Fruit fly (Drosophila melanogaster) whole organism: Measurements from ENCODE around the gene CG10958.

Source experiments
- CG8478 ChIP-seq: fragments of >200 bp; optimal IDR thresholded peaks from 2 replicates; lab custom pipeline; 2018; ENCODE audit warnings: inconsistent platforms
- Dll ChIP-seq: fragments of >200 bp; optimal IDR thresholded peaks from 2 replicates; lab custom pipeline; 2017
- EcR ChIP-seq, 2 experiments: fragments of >200 bp; optimal IDR thresholded peaks; 2 replicates each; lab custom pipeline; 2017; ENCODE audit warnings: missing biosample characterization in 2 of 2, missing genetic modification characterization in 2 of 2, missing genetic modification reagents in 2 of 2
- pan ChIP-seq: fragments of >200 bp; optimal IDR thresholded peaks from 2 replicates; lab custom pipeline; 2017
- psq ChIP-seq: fragments of >200 bp; optimal IDR thresholded peaks from 2 replicates; lab custom pipeline; 2017
- usp ChIP-seq: fragments of >200 bp; optimal IDR thresholded peaks from 2 replicates; lab custom pipeline; 2017; ENCODE audit warnings: missing biosample characterization, missing genetic modification characterization, mixed read lengths

CG10958 gene

DNA sequence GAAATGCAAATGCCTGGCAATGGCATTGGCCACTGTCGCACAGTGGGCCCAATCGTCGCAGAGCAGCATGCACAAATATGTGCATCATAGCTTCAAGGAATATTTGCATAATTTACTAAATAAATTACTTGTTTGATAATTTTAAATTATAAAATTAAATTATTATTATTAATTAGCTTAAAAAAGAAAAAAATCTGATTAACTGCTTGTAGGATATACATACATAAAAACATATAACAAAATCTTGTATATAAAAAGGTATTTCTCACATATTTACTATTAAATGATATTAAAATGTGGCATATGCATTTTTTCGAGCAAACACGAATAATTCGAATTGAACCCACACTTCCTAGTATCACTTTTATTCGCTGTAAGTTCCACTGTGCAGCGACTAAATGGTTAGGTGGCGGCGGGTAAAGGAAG lies 6.8 kb upstream of the CG10958 start:
- no peak for TF ChIP-seq psq (lab: Kevin White, UChicago)
- no peak for TF ChIP-seq usp (GFP tag; lab: Kevin White, UChicago)
- no peak for TF ChIP-seq Dll
- no peak for TF ChIP-seq EcR (GFP tag; optimal IDR thresholded peaks at IDR 0.05; lab: Kevin White, UChicago)
- no peak for TF ChIP-seq pan
- no peak for TF ChIP-seq CG8478 (lab: Kevin White, UChicago)

DNA sequence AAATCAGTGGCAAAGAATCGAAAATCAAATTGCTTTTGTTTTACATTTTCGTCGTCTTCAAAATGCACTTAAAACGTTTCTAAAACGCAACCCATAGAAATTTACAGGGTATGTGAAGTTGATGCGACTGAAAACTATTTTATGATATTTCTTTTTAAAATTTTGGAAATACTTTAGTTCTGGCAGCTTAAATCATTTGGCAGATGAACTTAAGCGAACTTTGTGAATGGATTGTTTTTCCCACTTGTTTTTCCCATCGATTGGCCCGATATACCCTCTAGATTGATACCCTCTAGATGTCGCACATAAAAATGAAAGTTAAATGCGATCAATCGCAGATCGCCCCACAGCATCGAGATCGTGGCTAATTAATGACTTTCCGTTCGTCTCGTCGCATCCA lies 5.9 kb upstream of the CG10958 start:
- TF ChIP-seq psq (lab: Kevin White, UChicago) (no peak), usp (GFP tag; lab: Kevin White, UChicago) (no peak), Dll (no peak), CG8478 (lab: Kevin White, UChicago) (no peak), EcR (GFP tag; optimal IDR thresholded peaks at IDR 0.05; lab: Kevin White, UChicago) (no peak), pan (no peak)

DNA sequence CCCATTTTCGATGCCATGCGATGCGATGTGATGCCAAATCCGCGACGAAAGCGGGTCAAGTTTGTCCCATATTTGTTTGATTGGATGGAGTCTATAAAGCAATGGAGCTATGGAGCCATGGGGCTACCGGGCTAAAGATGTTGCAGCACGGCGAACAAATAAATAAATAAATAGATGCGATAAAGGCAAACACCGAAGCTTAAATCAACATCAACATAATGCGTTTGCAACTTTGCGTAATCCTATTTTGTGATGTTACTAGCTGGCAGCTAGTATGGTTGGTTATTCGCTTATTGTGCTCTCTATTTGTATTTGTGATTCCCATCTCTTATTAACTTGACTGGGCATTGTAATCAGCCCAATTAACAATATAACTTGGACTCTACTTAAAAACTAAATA lies 4.0 kb upstream of the CG10958 start:
- TF ChIP-seq CG8478 (lab: Kevin White, UChicago) = no peak
- no peak for TF ChIP-seq EcR (GFP tag; optimal IDR thresholded peaks at IDR 0.05; lab: Kevin White, UChicago)
- no peak for TF ChIP-seq psq (lab: Kevin White, UChicago)
- TF ChIP-seq Dll = no peak
- TF ChIP-seq usp (GFP tag; lab: Kevin White, UChicago) = no peak
- TF ChIP-seq pan = no peak

DNA sequence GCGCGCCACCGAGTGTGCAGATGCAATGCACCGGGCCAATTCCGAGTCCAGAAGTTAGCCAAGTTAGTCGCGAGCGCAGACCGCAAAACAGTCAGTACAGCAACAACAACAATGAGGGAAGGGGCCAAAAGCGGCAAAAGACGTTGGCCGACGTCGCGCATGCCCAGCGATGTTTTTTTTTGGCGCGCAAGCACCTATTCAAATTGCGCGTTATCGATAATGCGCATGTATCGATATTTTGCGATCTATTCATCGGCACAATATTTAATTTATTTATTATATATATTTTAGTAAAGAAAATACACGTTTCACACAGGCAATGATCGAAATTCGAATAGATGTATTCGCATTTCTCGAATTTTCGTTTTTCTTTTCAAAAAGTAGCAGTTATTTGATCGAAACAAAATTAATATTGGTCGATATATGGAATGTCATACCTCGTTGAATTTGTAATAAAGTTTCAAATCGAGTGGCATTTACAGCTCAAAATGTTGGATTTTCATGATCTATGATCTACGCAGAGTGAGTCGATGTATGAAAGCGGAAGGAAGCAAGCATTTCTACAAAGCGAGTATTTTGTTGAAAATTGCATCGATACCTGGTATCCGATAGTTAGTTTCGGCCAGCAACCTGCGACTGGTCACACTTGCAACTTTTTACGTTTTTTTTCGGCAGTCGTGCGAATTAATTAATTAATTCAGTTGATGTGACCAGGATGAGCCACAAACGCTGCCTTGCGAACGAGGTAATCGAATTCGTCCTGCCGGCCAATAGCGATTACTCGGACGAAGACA lies 2.7 kb upstream of the CG10958 start, which contains the start of gene CG2116:
Gene CG2116 (plus strand): TSS at position 609 of the 794 bp plus-strand sequence.
- TF ChIP-seq psq (lab: Kevin White, UChicago) (no peak), EcR (GFP tag; optimal IDR thresholded peaks at IDR 0.05; lab: Kevin White, UChicago) (no peak), Dll (no peak), pan (no peak), usp (GFP tag; lab: Kevin White, UChicago) (no peak), CG8478 (lab: Kevin White, UChicago) (no peak)

DNA sequence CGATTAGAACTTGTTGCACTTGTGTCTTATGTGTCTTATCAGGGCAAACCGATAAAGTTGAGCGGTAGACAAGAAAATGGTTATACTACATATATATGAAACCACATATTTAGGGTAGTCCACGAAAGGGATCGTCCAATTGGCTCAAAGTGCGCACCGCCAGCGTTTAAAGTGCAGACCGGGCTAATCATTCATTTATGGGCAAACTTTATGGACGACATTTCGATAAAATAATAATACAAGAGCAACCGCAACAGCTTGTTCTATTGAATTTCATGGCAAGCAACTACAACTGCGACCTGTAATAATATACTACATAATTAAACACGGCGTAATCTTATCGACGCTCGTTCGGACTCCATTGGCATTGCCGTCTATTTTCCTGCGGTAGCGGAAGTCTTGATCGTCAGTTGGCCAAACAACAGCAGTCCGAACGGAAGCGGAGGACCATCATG lies 3.4 kb downstream of the CG10958 start, which contains the start of the genes cyr and CG2120:
Gene cyr (minus strand): TSS at position 294 of the 455 bp plus-strand sequence.
Gene CG2120 (plus strand): TSS at position 405 of the 455 bp plus-strand sequence.
- TF ChIP-seq pan (no peak), psq (lab: Kevin White, UChicago) (no peak), EcR (GFP tag; optimal IDR thresholded peaks at IDR 0.05; lab: Kevin White, UChicago) (no peak), usp (GFP tag; lab: Kevin White, UChicago) (no peak), CG8478 (lab: Kevin White, UChicago) (no peak), Dll (no peak)

DNA sequence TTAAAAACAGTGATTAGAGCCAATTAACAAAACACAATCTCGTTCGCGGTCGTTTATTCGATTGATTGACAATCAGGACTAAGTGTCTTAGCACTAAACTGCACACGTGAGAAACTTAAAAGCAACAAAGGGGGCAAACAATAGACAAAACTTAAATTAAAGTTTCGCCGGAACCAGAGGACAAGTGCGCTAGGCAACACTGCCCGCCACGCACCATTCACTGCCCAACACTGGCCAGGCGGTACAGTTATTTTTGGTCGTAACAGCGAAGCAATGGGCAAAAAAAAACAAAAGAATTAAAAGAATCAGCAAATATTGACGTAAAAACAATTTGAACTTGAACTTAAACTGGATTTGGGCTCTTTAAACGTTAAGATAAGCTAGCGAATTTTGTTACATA lies 5.2 kb downstream of the CG10958 start:
- no peak for TF ChIP-seq EcR (GFP tag; optimal IDR thresholded peaks at IDR 0.05; lab: Kevin White, UChicago)
- TF ChIP-seq pan = no peak
- TF ChIP-seq psq (lab: Kevin White, UChicago) = no peak
- no peak for TF ChIP-seq CG8478 (lab: Kevin White, UChicago)
- no peak for TF ChIP-seq Dll
- no peak for TF ChIP-seq usp (GFP tag; lab: Kevin White, UChicago)

DNA sequence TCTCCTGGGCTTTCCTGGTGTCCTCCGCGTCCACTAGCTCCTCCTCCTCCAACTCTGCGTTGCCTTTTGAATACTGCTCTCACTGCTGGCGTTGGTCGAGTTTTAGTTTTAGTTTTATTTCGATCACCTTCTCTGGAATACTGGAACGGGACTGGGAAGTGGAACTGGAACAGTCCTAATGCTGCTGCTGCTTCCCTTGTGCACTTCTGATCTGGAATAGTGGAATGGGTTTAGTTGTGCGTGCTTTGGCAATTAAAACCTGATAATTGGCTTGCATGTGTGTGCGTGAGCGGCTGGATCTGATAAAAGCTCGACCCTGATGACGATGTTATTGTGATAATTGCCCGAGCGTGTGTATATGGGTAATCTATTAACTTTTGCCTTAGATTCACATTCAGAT lies 8.6 kb downstream of the CG10958 start:
- TF ChIP-seq Dll (no peak), CG8478 (lab: Kevin White, UChicago) (no peak), EcR (GFP tag; optimal IDR thresholded peaks at IDR 0.05; lab: Kevin White, UChicago) (no peak), psq (lab: Kevin White, UChicago) (no peak), usp (GFP tag; lab: Kevin White, UChicago) (no peak), pan (no peak)

DNA sequence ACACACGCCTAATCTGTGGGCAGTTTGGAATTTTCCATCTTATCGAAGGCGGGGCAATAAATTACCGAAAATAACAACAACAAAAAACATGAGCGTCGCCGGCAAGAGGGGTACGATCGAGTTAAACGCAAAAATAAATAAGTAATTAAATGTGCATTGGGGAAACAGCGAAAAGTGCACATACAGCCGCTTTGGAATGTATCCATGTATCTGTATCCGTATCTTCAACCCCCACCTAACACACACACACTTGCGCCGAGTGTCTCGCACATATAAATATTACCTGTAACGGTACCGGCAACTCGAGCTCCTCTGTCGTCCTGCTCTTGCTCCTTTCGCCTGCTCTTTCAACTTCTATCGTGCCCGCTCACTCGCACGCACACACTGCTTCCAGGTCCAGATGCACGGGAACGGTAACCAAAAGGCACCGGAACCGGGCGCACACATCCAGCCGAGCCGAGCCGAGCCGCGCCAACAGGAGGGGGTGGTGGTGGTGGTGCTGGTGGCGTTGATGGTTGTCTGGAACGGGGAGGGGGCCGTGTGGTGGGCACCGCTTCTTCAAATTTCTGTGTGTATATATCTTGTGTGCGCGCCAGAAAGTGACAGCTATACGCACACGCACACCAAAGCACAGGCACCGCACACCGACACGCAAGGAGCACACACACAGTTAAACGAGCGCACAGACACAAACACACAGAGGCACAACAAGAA lies 9.4 kb downstream of the CG10958 start:
- TF ChIP-seq CG8478 (lab: Kevin White, UChicago) (peak; percentile 87), EcR (GFP tag; optimal IDR thresholded peaks at IDR 0.05; lab: Kevin White, UChicago) (no peak), pan (no peak), usp (GFP tag; lab: Kevin White, UChicago) (no peak), psq (lab: Kevin White, UChicago) (no peak), Dll (peak; percentile 24)

DNA sequence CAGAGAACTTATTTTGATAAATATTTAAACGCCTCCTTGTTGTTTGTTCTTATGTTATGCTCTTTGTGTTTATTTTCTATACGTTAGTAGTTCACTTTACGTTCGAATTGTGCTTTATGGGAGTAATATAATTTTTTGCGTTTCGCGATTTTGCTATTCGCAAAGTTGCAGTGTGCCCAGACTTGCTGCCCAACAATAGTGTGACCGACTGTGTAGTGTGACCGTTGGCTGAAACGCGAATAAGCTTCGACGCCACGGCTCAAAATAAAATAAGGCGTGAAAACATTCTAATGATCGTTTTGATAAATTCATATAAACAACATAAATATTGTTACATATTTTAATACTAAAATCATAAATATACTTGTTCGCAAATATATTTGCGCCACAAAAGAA lies 10.0 kb downstream of the CG10958 start, which contains the start of gene Smox:
Gene Smox (minus strand): TSS at position 213 of the 396 bp plus-strand sequence.
- TF ChIP-seq pan = no peak
- no peak for TF ChIP-seq EcR (GFP tag; optimal IDR thresholded peaks at IDR 0.05; lab: Kevin White, UChicago)

DNA sequence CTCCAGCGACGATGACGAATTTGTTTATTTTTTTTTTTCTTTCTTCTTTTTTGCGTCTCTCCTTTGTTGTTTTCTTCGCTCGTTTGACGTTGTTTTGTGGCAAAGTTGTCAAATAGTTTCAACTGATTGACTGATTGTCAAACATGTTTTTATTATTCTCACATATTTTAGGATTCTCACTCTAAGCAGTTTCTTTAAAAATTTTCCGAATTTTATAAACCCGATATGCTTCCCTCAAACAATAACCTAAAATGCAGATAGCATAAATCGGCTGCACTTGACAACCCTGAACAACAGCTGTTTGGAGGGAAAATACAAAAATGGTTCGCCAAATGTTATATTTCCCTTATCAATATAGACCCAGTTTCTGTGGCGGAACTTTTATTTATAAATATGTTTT lies 11.5 kb downstream of the CG10958 start, which contains the start of gene CG17982:
Gene CG17982 (minus strand): TSS at position 299 of the 400 bp plus-strand sequence.
- TF ChIP-seq pan (no peak), psq (lab: Kevin White, UChicago) (no peak), Dll (no peak), CG8478 (lab: Kevin White, UChicago) (no peak), EcR (GFP tag; optimal IDR thresholded peaks at IDR 0.05; lab: Kevin White, UChicago) (no peak), usp (GFP tag; lab: Kevin White, UChicago) (no peak)

DNA sequence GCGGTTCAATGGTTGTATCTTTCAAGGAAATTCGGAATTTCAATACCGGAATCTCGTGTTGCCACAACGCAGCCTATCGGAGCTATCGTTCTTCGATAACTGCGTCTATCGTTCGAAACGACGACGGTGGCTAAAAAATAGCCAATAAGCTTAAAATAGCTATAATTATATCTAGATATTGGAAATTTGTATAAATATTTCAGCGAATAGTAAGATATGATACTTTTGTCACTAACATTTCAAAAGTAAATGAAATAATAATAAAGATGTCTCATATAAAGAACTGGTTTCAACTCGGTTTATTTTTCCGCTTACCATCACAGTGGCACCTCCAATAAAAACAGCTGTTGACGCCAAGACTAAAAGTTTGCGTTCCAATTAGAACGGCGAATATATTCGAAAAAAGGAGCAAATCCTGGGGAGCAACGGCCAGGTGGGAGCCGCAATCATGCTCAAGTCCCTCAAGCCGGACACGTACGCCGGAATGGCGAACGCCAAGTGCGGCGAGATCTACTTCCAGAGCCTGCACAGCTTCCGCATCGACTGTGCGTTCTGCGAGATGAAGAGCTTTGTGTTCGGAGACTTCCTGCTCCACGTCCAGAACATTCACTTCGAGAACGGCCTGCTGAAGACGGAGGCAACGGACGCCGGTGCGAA lies 13.5 kb downstream of the CG10958 start, which contains the start of the genes alpha-PheRS and CG2129:
Gene alpha-PheRS (minus strand): TSS at position 102 of the 657 bp plus-strand sequence.
Gene CG2129 (plus strand): TSS at position 339 of the 657 bp plus-strand sequence.
- TF ChIP-seq Dll (no peak), psq (lab: Kevin White, UChicago) (no peak)
